Fruit fly (Drosophila melanogaster) whole organism, embryonic: ENCODE measurements around the gene Dhc36C.
A peak's percentile ranks its signal among the peaks of the same experiment; 100 is the strongest.

Experiments
- CG10543 ChIP-seq: fragments of 200-800 bp; sonication (Bioruptor generic); optimal IDR thresholded peaks from 3 replicates; lab custom pipeline; 2017; ENCODE audit warnings: missing biosample characterization, mild to moderate bottlenecking, missing genetic modification characterization, moderate library complexity
- CG12104 ChIP-seq: fragments of 200-800 bp; sonication (Bioruptor generic); optimal IDR thresholded peaks from 3 replicates; lab custom pipeline; 2016; ENCODE audit warnings: missing biosample characterization, missing genetic modification characterization
- CG13624 ChIP-seq: fragments of 200-800 bp; sonication (Bioruptor generic); optimal IDR thresholded peaks from 2 replicates; lab custom pipeline; 2016; ENCODE audit warnings: missing biosample characterization, missing genetic modification characterization
- CG14667 ChIP-seq: fragments of 200-800 bp; sonication (Bioruptor generic); IDR thresholded peaks from 2 replicates; pipeline ENCODE4 v1.3.6; 2022; ENCODE audit warnings: missing biosample characterization, missing genetic modification characterization
- CG1529 ChIP-seq: fragments of 200-800 bp; sonication (Bioruptor generic); optimal IDR thresholded peaks from 3 replicates; lab custom pipeline; 2018; ENCODE audit warnings: missing biosample characterization, missing genetic modification characterization
- CG15514 ChIP-seq: fragments of 200-800 bp; sonication (Bioruptor generic); optimal IDR thresholded peaks from 3 replicates; lab custom pipeline; 2017; ENCODE audit warnings: missing biosample characterization, missing genetic modification characterization, mild to moderate bottlenecking, moderate library complexity, missing genetic modification reagents
- CG17359 ChIP-seq: fragments of 200-800 bp; sonication (Bioruptor generic); optimal IDR thresholded peaks from 3 replicates; lab custom pipeline; 2018; ENCODE audit warnings: missing biosample characterization, mild to moderate bottlenecking, missing genetic modification characterization, moderate library complexity
- CG17361 ChIP-seq: fragments of 200-800 bp; sonication (Bioruptor generic); IDR thresholded peaks from 3 replicates; pipeline ENCODE4 v1.3.6; 2022; ENCODE audit warnings: missing biosample characterization, missing genetic modification characterization
- CG17385 ChIP-seq: fragments of 200-800 bp; sonication (Bioruptor generic); optimal IDR thresholded peaks from 3 replicates; lab custom pipeline; 2018; ENCODE audit warnings: missing biosample characterization, mild to moderate bottlenecking, missing genetic modification characterization
- CG18764 ChIP-seq: fragments of 200-800 bp; sonication (Bioruptor generic); optimal IDR thresholded peaks from 3 replicates; lab custom pipeline; 2016; ENCODE audit warnings: missing biosample characterization, missing genetic modification characterization
- CG2678 ChIP-seq: fragments of 200-800 bp; sonication (Bioruptor generic); optimal IDR thresholded peaks from 3 replicates; lab custom pipeline; 2019; ENCODE audit warnings: missing biosample characterization, mild to moderate bottlenecking, missing genetic modification characterization, moderate library complexity
- CG30403 ChIP-seq: fragments of 200-800 bp; sonication (Bioruptor generic); optimal IDR thresholded peaks from 3 replicates; lab custom pipeline; 2016; ENCODE audit warnings: missing biosample characterization, missing genetic modification characterization
- CG30431 ChIP-seq: fragments of 200-800 bp; sonication (Bioruptor generic); optimal IDR thresholded peaks from 2 replicates; lab custom pipeline; 2017; ENCODE audit warnings: missing biosample characterization, missing genetic modification characterization
- CG31388 ChIP-seq: fragments of 200-800 bp; sonication (Bioruptor generic); optimal IDR thresholded peaks from 2 replicates; lab custom pipeline; 2016; ENCODE audit warnings: missing biosample characterization, missing genetic modification characterization
- CG3407 ChIP-seq: fragments of 200-800 bp; sonication (Bioruptor generic); optimal IDR thresholded peaks from 2 replicates; lab custom pipeline; 2018; ENCODE audit warnings: missing biosample characterization, mild to moderate bottlenecking, missing genetic modification characterization
- CG3726 ChIP-seq: fragments of 200-800 bp; sonication (Bioruptor generic); IDR thresholded peaks from 3 replicates; pipeline ENCODE4, ENCODE4 v1.3.6; 2022; ENCODE audit warnings: missing biosample characterization, missing genetic modification characterization
- CG3838 ChIP-seq: fragments of 200-800 bp; sonication (Bioruptor generic); optimal IDR thresholded peaks from 3 replicates; lab custom pipeline; 2016; ENCODE audit warnings: missing biosample characterization, missing genetic modification characterization
- CG4854 ChIP-seq: fragments of 200-800 bp; sonication (Bioruptor generic); optimal IDR thresholded peaks from 2 replicates; lab custom pipeline; 2016; ENCODE audit warnings: missing biosample characterization, missing genetic modification characterization, inconsistent platforms
- CG6254 ChIP-seq: fragments of 200-800 bp; sonication (Bioruptor generic); optimal IDR thresholded peaks from 3 replicates; lab custom pipeline; 2017; ENCODE audit warnings: mild to moderate bottlenecking, missing biosample characterization, missing genetic modification reagents, missing genetic modification characterization
- CG6689 ChIP-seq: fragments of 200-800 bp; sonication (Bioruptor generic); IDR thresholded peaks from 2 replicates; pipeline ENCODE4 v1.3.6; 2022; ENCODE audit warnings: missing biosample characterization, missing genetic modification characterization
- CG7963 ChIP-seq: fragments of 200-800 bp; sonication (Bioruptor generic); IDR thresholded peaks from 3 replicates; pipeline ENCODE4 v1.3.6; 2022; ENCODE audit warnings: missing biosample characterization, missing genetic modification characterization; ENCODE audit not compliant: partially characterized antibody
- CG8924 ChIP-seq: fragments of 200-800 bp; optimal IDR thresholded peaks from 3 replicates; lab custom pipeline; 2019; ENCODE audit warnings: missing biosample characterization, mild to moderate bottlenecking, missing genetic modification characterization, moderate library complexity
- CG9215 ChIP-seq: fragments of 200-800 bp; sonication (Bioruptor generic); IDR thresholded peaks from 2 replicates; pipeline ENCODE4 v1.3.6; 2022; ENCODE audit warnings: missing biosample characterization, missing genetic modification characterization
- CG9932 ChIP-seq: fragments of 200-800 bp; sonication (Bioruptor generic); IDR thresholded peaks from 2 replicates; pipeline ENCODE4 v1.3.6; 2022; ENCODE audit warnings: missing biosample characterization, missing genetic modification characterization
- Camta ChIP-seq: fragments of 200-800 bp; sonication (Bioruptor generic); optimal IDR thresholded peaks from 2 replicates; lab custom pipeline; 2016; ENCODE audit warnings: missing biosample characterization, missing genetic modification characterization
- Hey ChIP-seq: fragments of 200-800 bp; sonication (Bioruptor generic); optimal IDR thresholded peaks from 3 replicates; lab custom pipeline; 2018; ENCODE audit warnings: missing biosample characterization, mild to moderate bottlenecking, missing genetic modification characterization
- Hmx ChIP-seq: fragments of 200-800 bp; sonication (Bioruptor generic); optimal IDR thresholded peaks from 2 replicates; lab custom pipeline; 2016; ENCODE audit warnings: missing biosample characterization, missing genetic modification characterization
- Hr3 ChIP-seq: fragments of 200-800 bp; sonication (Bioruptor generic); optimal IDR thresholded peaks from 3 replicates; lab custom pipeline; 2016; ENCODE audit warnings: missing biosample characterization, missing genetic modification characterization
- Jarid2 ChIP-seq: fragments of 200-800 bp; sonication (Bioruptor generic); optimal IDR thresholded peaks from 3 replicates; lab custom pipeline; 2017; ENCODE audit warnings: mild to moderate bottlenecking, missing biosample characterization, missing genetic modification reagents, missing genetic modification characterization
- Lhr ChIP-seq: fragments of 200-800 bp; sonication (Bioruptor generic); optimal IDR thresholded peaks from 3 replicates; lab custom pipeline; 2017; ENCODE audit warnings: mild to moderate bottlenecking, missing biosample characterization, missing genetic modification reagents, missing genetic modification characterization
- Mad ChIP-seq: fragments of 200-800 bp; sonication (Bioruptor generic); optimal IDR thresholded peaks from 2 replicates; lab custom pipeline; 2016; ENCODE audit warnings: missing biosample characterization, missing genetic modification characterization
- Nf-YA ChIP-seq: fragments of 200-800 bp; sonication (Bioruptor generic); IDR thresholded peaks from 2 replicates; pipeline ENCODE4 v1.3.6; 2022; ENCODE audit warnings: missing biosample characterization, missing genetic modification characterization
- Nf-YB ChIP-seq: fragments of 200-800 bp; sonication (Bioruptor generic); optimal IDR thresholded peaks from 3 replicates; lab custom pipeline; 2019; ENCODE audit warnings: missing biosample characterization, mild to moderate bottlenecking, missing genetic modification characterization, moderate library complexity
- Poxn ChIP-seq: fragments of 200-800 bp; sonication (Bioruptor generic); IDR thresholded peaks from 2 replicates; pipeline ENCODE4 v1.3.6; 2022; ENCODE audit warnings: missing biosample characterization, missing genetic modification characterization
- ac ChIP-seq: fragments of 200-800 bp; sonication (Bioruptor generic); optimal IDR thresholded peaks from 3 replicates; lab custom pipeline; 2017; ENCODE audit warnings: missing biosample characterization, mild to moderate bottlenecking, missing genetic modification characterization
- bbx ChIP-seq: fragments of 200-800 bp; sonication (Bioruptor generic); IDR thresholded peaks from 2 replicates; pipeline ENCODE4 v1.3.6; 2022; ENCODE audit warnings: missing biosample characterization, missing genetic modification characterization; ENCODE audit not compliant: partially characterized antibody
- cg ChIP-seq: fragments of 200-800 bp; sonication (Bioruptor generic); optimal IDR thresholded peaks from 3 replicates; lab custom pipeline; 2019; ENCODE audit warnings: missing biosample characterization, mild to moderate bottlenecking, missing genetic modification characterization, moderate library complexity
- chinmo ChIP-seq: fragments of 200-800 bp; sonication (Bioruptor generic); IDR thresholded peaks from 4 replicates; pipeline ENCODE4 v1.3.6; 2022; ENCODE audit warnings: missing biosample characterization, missing genetic modification characterization; ENCODE audit not compliant: partially characterized antibody
- dpn ChIP-seq, 2 experiments: fragments of 200-800 bp; sonication (Bioruptor generic); optimal IDR thresholded peaks; 3 replicates each; lab custom pipeline; 2016; ENCODE audit warnings: missing biosample characterization in 2 of 2, missing genetic modification characterization in 2 of 2
- fd96Cb ChIP-seq: fragments of 200-800 bp; sonication (Bioruptor generic); optimal IDR thresholded peaks from 2 replicates; lab custom pipeline; 2018; ENCODE audit warnings: missing biosample characterization, mild to moderate bottlenecking, missing genetic modification characterization, moderate library complexity
- fu2 ChIP-seq: fragments of 200-800 bp; sonication (Bioruptor generic); optimal IDR thresholded peaks from 2 replicates; lab custom pipeline; 2016; ENCODE audit warnings: missing biosample characterization, missing genetic modification characterization
- kay ChIP-seq: fragments of 200-800 bp; sonication (Bioruptor generic); optimal IDR thresholded peaks from 2 replicates; lab custom pipeline; 2016; ENCODE audit warnings: missing biosample characterization, missing genetic modification characterization
- lmd ChIP-seq: fragments of 200-800 bp; sonication (Bioruptor generic); IDR thresholded peaks from 2 replicates; pipeline ENCODE4 v1.3.6; 2022; ENCODE audit warnings: missing biosample characterization, missing genetic modification characterization
- mld ChIP-seq: fragments of 200-800 bp; sonication (Bioruptor generic); IDR thresholded peaks from 3 replicates; pipeline ENCODE4 v1.3.6; 2022; ENCODE audit warnings: missing biosample characterization, missing genetic modification characterization; ENCODE audit not compliant: partially characterized antibody
- nerfin-1 ChIP-seq: fragments of 200-800 bp; sonication (Bioruptor generic); optimal IDR thresholded peaks from 3 replicates; lab custom pipeline; 2019; ENCODE audit warnings: missing biosample characterization, mild to moderate bottlenecking, missing genetic modification characterization, moderate library complexity
- nerfin-2 ChIP-seq: fragments of 200-800 bp; sonication (Bioruptor generic); IDR thresholded peaks from 2 replicates; pipeline ENCODE4 v1.3.6; 2022; ENCODE audit warnings: missing biosample characterization, missing genetic modification characterization; ENCODE audit not compliant: partially characterized antibody
- p53 ChIP-seq: fragments of 200-800 bp; sonication (Bioruptor generic); optimal IDR thresholded peaks from 2 replicates; lab custom pipeline; 2016; ENCODE audit warnings: missing biosample characterization, missing genetic modification characterization
- sd ChIP-seq: fragments of 200-800 bp; sonication (Bioruptor generic); optimal IDR thresholded peaks from 3 replicates; lab custom pipeline; 2018; ENCODE audit warnings: missing biosample characterization, mild to moderate bottlenecking, missing genetic modification characterization, moderate library complexity
- toy ChIP-seq: fragments of 200-800 bp; sonication (Bioruptor generic); IDR thresholded peaks from 2 replicates; pipeline ENCODE4 v1.3.6; 2022; ENCODE audit warnings: missing biosample characterization, missing genetic modification characterization
- usp ChIP-seq: fragments of >200 bp; optimal IDR thresholded peaks from 2 replicates; lab custom pipeline; 2017; ENCODE audit warnings: missing biosample characterization, missing genetic modification characterization

The Dhc36C gene

dm6 chr2L:17514090-17514715 is 13.0 kb downstream of the Dhc36C start (continued):
- peak; percentile 80 for TF ChIP-seq CG14667 (GFP tag; lab: Robert Waterston, UW)
- peak; percentile 92 for TF ChIP-seq CG17361 (GFP tag; lab: Robert Waterston, UW)
- peak; percentile 85 for TF ChIP-seq CG17385 (GFP tag; lab: Kevin White, UChicago)
- peak; percentile 88 for TF ChIP-seq CG10543 (GFP tag; lab: Kevin White, UChicago)
- TF ChIP-seq CG30431 (GFP tag; lab: Kevin White, UChicago) = peak; percentile 64
- peak; percentile 93 for TF ChIP-seq CG8924 (tag; lab: Kevin White, UChicago)
- TF ChIP-seq Mad (GFP tag; lab: Kevin White, UChicago) = no peak
- TF ChIP-seq CG6689 (GFP tag; lab: Robert Waterston, UW) = peak; percentile 90
- TF ChIP-seq CG9932 (GFP tag; lab: Robert Waterston, UW) = peak; percentile 69
- no peak for TF ChIP-seq Hmx (GFP tag; lab: Kevin White, UChicago)
- no peak for TF ChIP-seq nerfin-2 (GFP tag; lab: Robert Waterston, UW)
- TF ChIP-seq CG3407 (GFP tag; lab: Kevin White, UChicago) = peak; percentile 81
- TF ChIP-seq CG17359 (tag; lab: Kevin White, UChicago) = peak; percentile 91
- TF ChIP-seq p53 (GFP tag; lab: Kevin White, UChicago) = no peak
- peak; percentile 35; the same call in 1 of the 2 replicates for TF ChIP-seq Poxn
- TF ChIP-seq usp (GFP tag; lab: Kevin White, UChicago) = no peak
- peak; percentile 66 for TF ChIP-seq CG3838 (GFP tag; lab: Kevin White, UChicago)
- no peak for TF ChIP-seq CG13624 (GFP tag; lab: Kevin White, UChicago)
- no peak for TF ChIP-seq cg (GFP tag; lab: Kevin White, UChicago)
- TF ChIP-seq CG3726 = peak; percentile 62; the same call in 1 of the 3 replicates
- TF ChIP-seq lmd (GFP tag; lab: Robert Waterston, UW) = peak; percentile 87
- TF ChIP-seq CG18764 = peak; percentile 81
- TF ChIP-seq kay (GFP tag; lab: Kevin White, UChicago) = no peak
- peak; percentile 54 for TF ChIP-seq CG31388 (GFP tag; lab: Kevin White, UChicago)
- peak; percentile 84 for TF ChIP-seq CG6254 (GFP tag; lab: Kevin White, UChicago)
- peak; percentile 94 for TF ChIP-seq CG2678
- peak; percentile 75 for TF ChIP-seq sd
- TF ChIP-seq Jarid2 (GFP tag; lab: Kevin White, UChicago) = peak; percentile 50
- TF ChIP-seq ac (GFP tag; lab: Kevin White, UChicago) = peak; percentile 75
- TF ChIP-seq toy (GFP tag; lab: Robert Waterston, UW) = no peak
- peak; percentile 66 for TF ChIP-seq CG12104 (GFP tag; lab: Kevin White, UChicago)
- peak; percentile 88 for TF ChIP-seq fd96Cb
- TF ChIP-seq CG9215 (GFP tag; lab: Robert Waterston, UW) = peak; percentile 73
- TF ChIP-seq Nf-YA (GFP tag; lab: Robert Waterston, UW) = peak; percentile 84
- peak; percentile 69 for TF ChIP-seq Lhr (GFP tag; lab: Kevin White, UChicago)
- no peak for TF ChIP-seq CG7963 (GFP tag; lab: Robert Waterston, UW)
- TF ChIP-seq Camta (GFP tag; lab: Kevin White, UChicago) = peak; percentile 72
- peak; percentile 79 for TF ChIP-seq CG1529 (GFP tag; lab: Kevin White, UChicago)
- TF ChIP-seq CG4854 = no peak
- no peak for TF ChIP-seq dpn (GFP tag; optimal IDR thresholded peaks at IDR 0.05; lab: Kevin White, UChicago)
- peak; percentile 83 for TF ChIP-seq CG30403 (GFP tag; lab: Kevin White, UChicago)
- no peak for TF ChIP-seq bbx (GFP tag; lab: Robert Waterston, UW)
- TF ChIP-seq CG15514 (GFP tag; lab: Kevin White, UChicago) = peak; percentile 69
- peak; percentile 68 for TF ChIP-seq fu2
- no peak for TF ChIP-seq chinmo (GFP tag; lab: Robert Waterston, UW)
- peak; percentile 75 for TF ChIP-seq Nf-YB (GFP tag; lab: Kevin White, UChicago)
- peak; percentile 86 for TF ChIP-seq Hr3
- peak; percentile 87 for TF ChIP-seq nerfin-1 (tag; lab: Kevin White, UChicago)
- no peak for TF ChIP-seq mld (GFP tag; lab: Robert Waterston, UW)
- peak; percentile 48 for TF ChIP-seq Hey
